Worm (Caenorhabditis elegans): ENCODE results near the gene Y17G7B.8.

ce11 chrII:12039039-12039438 is 11.5 kb upstream of the Y17G7B.8 start, which contains the start of gene tpi-1:
- no peak for TF ChIP-seq unc-130 (tag; optimal IDR thresholded peaks at IDR 0.05)
- TF ChIP-seq ceh-82 (tag; optimal IDR thresholded peaks at IDR 0.05), result no peak

Data from whole organism, L1 larva.